Fruit fly (Drosophila melanogaster) whole organism, adult: Measurements from ENCODE around the gene CG10584.
A peak's percentile ranks its signal among the peaks of the same experiment; 100 is the strongest.

ENCODE experiments used
- CG11617 ChIP-seq: fragments of 200-800 bp; sonication (Bioruptor generic); optimal IDR thresholded peaks from 2 replicates; lab custom pipeline; 2017; ENCODE audit warnings: mild to moderate bottlenecking, missing biosample characterization, missing genetic modification reagents, missing genetic modification characterization
- CG12768 ChIP-seq: fragments of 200-800 bp; sonication (Bioruptor generic); optimal IDR thresholded peaks from 2 replicates; lab custom pipeline; 2017; ENCODE audit warnings: missing biosample characterization, missing genetic modification characterization, mild to moderate bottlenecking, moderate library complexity, missing genetic modification reagents
- CG14711 ChIP-seq: fragments of 200-800 bp; sonication (Bioruptor generic); optimal IDR thresholded peaks from 2 replicates; lab custom pipeline; 2018; ENCODE audit warnings: missing biosample characterization, mild to moderate bottlenecking, missing genetic modification characterization, moderate library complexity
- CG1620 ChIP-seq: fragments of 200-800 bp; sonication (Bioruptor generic); optimal IDR thresholded peaks from 2 replicates; lab custom pipeline; 2016; ENCODE audit warnings: missing biosample characterization, missing genetic modification characterization
- CG33017 ChIP-seq: fragments of 200-800 bp; sonication (Bioruptor generic); optimal IDR thresholded peaks from 2 replicates; lab custom pipeline; 2018; ENCODE audit warnings: missing biosample characterization, mild to moderate bottlenecking, missing genetic modification characterization, moderate library complexity
- CG5204 ChIP-seq: fragments of 200-800 bp; sonication (Bioruptor generic); optimal IDR thresholded peaks from 2 replicates; lab custom pipeline; 2016; ENCODE audit warnings: missing biosample characterization, missing genetic modification characterization
- CG7045 ChIP-seq: fragments of 200-800 bp; sonication (Bioruptor generic); optimal IDR thresholded peaks from 2 replicates; lab custom pipeline; 2017; ENCODE audit warnings: missing biosample characterization, mild to moderate bottlenecking, missing genetic modification characterization
- CG7101 ChIP-seq: fragments of 200-800 bp; sonication (Bioruptor generic); optimal IDR thresholded peaks from 2 replicates; lab custom pipeline; 2018; ENCODE audit warnings: missing biosample characterization, mild to moderate bottlenecking, missing genetic modification characterization, moderate library complexity
- Clk ChIP-seq: fragments of 200-800 bp; sonication (Bioruptor generic); optimal IDR thresholded peaks from 2 replicates; lab custom pipeline; 2017; ENCODE audit warnings: missing biosample characterization, missing genetic modification characterization
- Crg-1 ChIP-seq: fragments of 200-800 bp; sonication (Bioruptor generic); optimal IDR thresholded peaks from 2 replicates; lab custom pipeline; 2016; ENCODE audit warnings: missing biosample characterization, missing genetic modification characterization
- Hr96 ChIP-seq: fragments of 200-800 bp; sonication (Bioruptor generic); optimal IDR thresholded peaks from 2 replicates; lab custom pipeline; 2016; ENCODE audit warnings: missing biosample characterization, missing genetic modification characterization
- Mnt ChIP-seq: fragments of 200-800 bp; sonication (Bioruptor generic); optimal IDR thresholded peaks from 2 replicates; lab custom pipeline; 2016; ENCODE audit warnings: missing biosample characterization, mild to moderate bottlenecking, missing genetic modification characterization
- bab1 ChIP-seq: fragments of 200-800 bp; sonication (Bioruptor generic); optimal IDR thresholded peaks from 3 replicates; lab custom pipeline; 2019; ENCODE audit warnings: missing biosample characterization, mild to moderate bottlenecking, missing genetic modification characterization, moderate library complexity
- cic ChIP-seq: fragments of 200-800 bp; sonication (Bioruptor generic); optimal IDR thresholded peaks from 2 replicates; lab custom pipeline; 2017; ENCODE audit warnings: missing biosample characterization, mild to moderate bottlenecking, missing genetic modification characterization, moderate library complexity
- cnc ChIP-seq, 2 experiments: fragments of >200 bp; optimal IDR thresholded peaks; 2 replicates each; lab custom pipeline; 2017
- kay ChIP-seq: fragments of 200-800 bp; sonication (Bioruptor generic); peaks from one replicate; lab custom pipeline; 2016; ENCODE audit warnings: missing biosample characterization, missing genetic modification characterization, borderline replicate concordance
- ovo ChIP-seq: fragments of 200-800 bp; sonication (Bioruptor generic); optimal IDR thresholded peaks from 2 replicates; lab custom pipeline; 2016; ENCODE audit warnings: missing biosample characterization, missing genetic modification characterization
- pad ChIP-seq: fragments of 200-800 bp; sonication (Bioruptor generic); optimal IDR thresholded peaks from 3 replicates; lab custom pipeline; 2017; ENCODE audit warnings: missing biosample characterization, missing genetic modification characterization, mild to moderate bottlenecking, moderate library complexity, missing genetic modification reagents
- tj ChIP-seq: fragments of 200-800 bp; sonication (Bioruptor generic); optimal IDR thresholded peaks from 3 replicates; lab custom pipeline; 2017; ENCODE audit warnings: missing biosample characterization, mild to moderate bottlenecking, missing genetic modification characterization, moderate library complexity
- toe ChIP-seq: fragments of 200-800 bp; sonication (Bioruptor generic); optimal IDR thresholded peaks from 2 replicates; lab custom pipeline; 2016; ENCODE audit warnings: missing biosample characterization, missing genetic modification characterization

Gene CG10584

dm6 chr3L:21058651-21059050, 27.5 kb upstream of the CG10584 start:
- TF ChIP-seq Hr96 (GFP tag; lab: Kevin White, UChicago), result peak; percentile 16
- TF ChIP-seq kay (GFP tag; lab: Kevin White, UChicago), result peak; percentile 68
- TF ChIP-seq CG1620 (GFP tag; lab: Kevin White, UChicago), result peak; percentile 27
- no peak for TF ChIP-seq CG7045 (GFP tag; lab: Kevin White, UChicago)
- peak; percentile 44 for TF ChIP-seq CG12768 (GFP tag; lab: Kevin White, UChicago)
- TF ChIP-seq pad, result peak; percentile 26
- TF ChIP-seq toe (GFP tag; lab: Kevin White, UChicago), result no peak
- no peak for TF ChIP-seq CG11617 (GFP tag; lab: Kevin White, UChicago)
- TF ChIP-seq Crg-1, result no peak
- TF ChIP-seq bab1 (GFP tag; lab: Kevin White, UChicago), result peak; percentile 82
- peak; percentile 52 for TF ChIP-seq cic (GFP tag; lab: Kevin White, UChicago)
- peak; percentile 65 for TF ChIP-seq tj (GFP tag; lab: Kevin White, UChicago)
- peak; percentile 24 for TF ChIP-seq ovo
- TF ChIP-seq CG33017 (tag; lab: Kevin White, UChicago), result peak; percentile 4
- TF ChIP-seq CG5204 (GFP tag; lab: Kevin White, UChicago), result no peak
- no peak for TF ChIP-seq Clk (GFP tag; lab: Kevin White, UChicago)
- no peak for TF ChIP-seq CG14711
- peak; percentile 49 for TF ChIP-seq Mnt
- peak; percentile 38 for TF ChIP-seq CG7101
- TF ChIP-seq cnc (optimal IDR thresholded peaks at IDR 0.05; lab: Kevin White, UChicago), result no peak

- no peak for TF ChIP-seq CG12768 (GFP tag; lab: Kevin White, UChicago)
- peak; percentile 47 for TF ChIP-seq tj (GFP tag; lab: Kevin White, UChicago)
These were observed 26.4 kb upstream of the CG10584 start for dm6 chr3L:21057568-21057940.

dm6 chr3L:21056792-21057567, 25.8 kb upstream of the CG10584 start:
- TF ChIP-seq Clk (GFP tag; lab: Kevin White, UChicago) (no peak), tj (GFP tag; lab: Kevin White, UChicago) (no peak), Mnt (no peak), kay (GFP tag; lab: Kevin White, UChicago) (peak; percentile 58), Crg-1 (no peak), Hr96 (GFP tag; lab: Kevin White, UChicago) (no peak), bab1 (GFP tag; lab: Kevin White, UChicago) (peak; percentile 25), pad (no peak), cnc (optimal IDR thresholded peaks at IDR 0.05; lab: Kevin White, UChicago) (no peak), CG7101 (peak; percentile 24), CG14711 (no peak), CG5204 (GFP tag; lab: Kevin White, UChicago) (peak; percentile 61), ovo (no peak), CG12768 (GFP tag; lab: Kevin White, UChicago) (no peak), toe (GFP tag; lab: Kevin White, UChicago) (peak; percentile 21), CG11617 (GFP tag; lab: Kevin White, UChicago) (peak; percentile 31), CG1620 (GFP tag; lab: Kevin White, UChicago) (no peak), cic (GFP tag; lab: Kevin White, UChicago) (peak; percentile 9), CG33017 (tag; lab: Kevin White, UChicago) (no peak), CG7045 (GFP tag; lab: Kevin White, UChicago) (peak; percentile 1)

dm6 chr3L:21056290-21056689, 25.1 kb upstream of the CG10584 start:
- TF ChIP-seq kay (GFP tag; lab: Kevin White, UChicago), result peak; percentile 87
- no peak for TF ChIP-seq Clk (GFP tag; lab: Kevin White, UChicago)

- peak; percentile 59 for TF ChIP-seq CG12768 (GFP tag; lab: Kevin White, UChicago)
- no peak for TF ChIP-seq Mnt
These were observed 24.7 kb upstream of the CG10584 start for dm6 chr3L:21055839-21056238.

dm6 chr3L:21054894-21055270, 23.7 kb upstream of the CG10584 start:
- TF ChIP-seq CG7101 (no peak), Crg-1 (no peak), bab1 (GFP tag; lab: Kevin White, UChicago) (no peak), cic (GFP tag; lab: Kevin White, UChicago) (no peak), Mnt (no peak), cnc (optimal IDR thresholded peaks at IDR 0.05; lab: Kevin White, UChicago) (no peak), tj (GFP tag; lab: Kevin White, UChicago) (no peak), CG14711 (no peak), CG11617 (GFP tag; lab: Kevin White, UChicago) (no peak), CG7045 (GFP tag; lab: Kevin White, UChicago) (no peak)

dm6 chr3L:21054188-21054893, 23.2 kb upstream of the CG10584 start:
- TF ChIP-seq CG33017 (tag; lab: Kevin White, UChicago) (no peak), Crg-1 (no peak), CG11617 (GFP tag; lab: Kevin White, UChicago) (no peak)
